Worm (Caenorhabditis elegans) whole organism, late embryonic: ENCODE data around the gene flp-8.
A peak's percentile ranks its signal among the peaks of the same experiment; 100 is the strongest.

Source experiments
- C08G9.2 ChIP-seq: sonication (generic microtip); optimal IDR thresholded peaks from 2 replicates; lab custom pipeline; 2016; ENCODE audit warnings: mild to moderate bottlenecking, missing genetic modification characterization, moderate library complexity, missing compliant biosample characterization
- K02D7.2 ChIP-seq: sonication (generic microtip); optimal IDR thresholded peaks from 2 replicates; lab custom pipeline; 2017; ENCODE audit warnings: mild to moderate bottlenecking, missing genetic modification characterization, missing compliant biosample characterization
- T23F11.4 ChIP-seq: fragments of 200-800 bp; sonication (Bioruptor generic); optimal IDR thresholded peaks from 2 replicates; lab custom pipeline; 2018; ENCODE audit warnings: mild to moderate bottlenecking, missing genetic modification characterization, missing compliant biosample characterization
- ama-1 ChIP-seq: fragments of 150-350 bp; optimal IDR thresholded peaks from 2 replicates; lab custom pipeline; 2014
- ceh-19 ChIP-seq: fragments of 200-800 bp; sonication (Bioruptor generic); optimal IDR thresholded peaks from 2 replicates; lab custom pipeline; 2018; ENCODE audit warnings: mild to moderate bottlenecking, missing genetic modification characterization, missing compliant biosample characterization
- ceh-30 ChIP-seq: fragments of 150-350 bp; optimal IDR thresholded peaks from 2 replicates; lab custom pipeline; 2014; ENCODE audit warnings: missing biosample characterization, missing genetic modification characterization
- ceh-31 ChIP-seq: sonication (generic microtip); optimal IDR thresholded peaks from 2 replicates; lab custom pipeline; 2016; ENCODE audit warnings: missing genetic modification characterization, missing compliant biosample characterization
- che-1 ChIP-seq: sonication (generic microtip); optimal IDR thresholded peaks from 2 replicates; lab custom pipeline; 2016; ENCODE audit warnings: mild to moderate bottlenecking, missing genetic modification characterization, missing compliant biosample characterization
- dmd-4 ChIP-seq: sonication (generic microtip); optimal IDR thresholded peaks from 2 replicates; lab custom pipeline; 2016; ENCODE audit warnings: borderline replicate concordance, missing genetic modification characterization, missing compliant biosample characterization
- dve-1 ChIP-seq: sonication (generic microtip); optimal IDR thresholded peaks from 2 replicates; lab custom pipeline; 2017; ENCODE audit warnings: antibody characterized with exemption, mild to moderate bottlenecking, missing genetic modification characterization, missing compliant biosample characterization
- elt-2 ChIP-seq: sonication (generic microtip); optimal IDR thresholded peaks from 2 replicates; lab custom pipeline; 2016; ENCODE audit warnings: missing genetic modification reagents, missing genetic modification characterization, missing compliant biosample characterization
- eyg-1 ChIP-seq: sonication (generic microtip); optimal IDR thresholded peaks from 2 replicates; lab custom pipeline; 2016; ENCODE audit warnings: missing genotype, missing genetic modification characterization, missing compliant biosample characterization
- fkh-10 ChIP-seq: fragments of 150-350 bp; optimal IDR thresholded peaks from 2 replicates; lab custom pipeline; 2014; ENCODE audit warnings: missing biosample characterization, missing genetic modification reagents, missing genetic modification characterization
- gmeb-2 ChIP-seq: sonication (generic microtip); optimal IDR thresholded peaks from 2 replicates; lab custom pipeline; 2016; ENCODE audit warnings: missing genetic modification characterization, inconsistent platforms, missing compliant biosample characterization
- hlh-13 ChIP-seq: fragments of 200-800 bp; sonication (Bioruptor generic); optimal IDR thresholded peaks from 2 replicates; lab custom pipeline; 2018; ENCODE audit warnings: mild to moderate bottlenecking, missing genetic modification characterization, missing compliant biosample characterization
- hlh-30 ChIP-seq: sonication (generic microtip); optimal IDR thresholded peaks from 2 replicates; lab custom pipeline; 2017; ENCODE audit warnings: antibody characterized with exemption, missing genetic modification characterization, missing compliant biosample characterization; ENCODE audit not compliant: insufficient read depth
- hlh-6 ChIP-seq: sonication (generic microtip); optimal IDR thresholded peaks from 2 replicates; lab custom pipeline; 2016; ENCODE audit warnings: missing genotype, missing genetic modification characterization, missing compliant biosample characterization
- hlh-8 ChIP-seq: sonication (generic microtip); optimal IDR thresholded peaks from 2 replicates; lab custom pipeline; 2016; ENCODE audit warnings: missing genotype, missing genetic modification characterization, missing compliant biosample characterization
- madf-2 ChIP-seq: sonication (generic microtip); optimal IDR thresholded peaks from 2 replicates; lab custom pipeline; 2017; ENCODE audit warnings: missing genetic modification characterization, missing compliant biosample characterization
- nhr-11 ChIP-seq: fragments of 150-350 bp; optimal IDR thresholded peaks from 2 replicates; lab custom pipeline; 2014; ENCODE audit warnings: missing biosample characterization, missing genetic modification characterization
- nhr-232 ChIP-seq: sonication (generic microtip); optimal IDR thresholded peaks from 2 replicates; lab custom pipeline; 2016; ENCODE audit warnings: missing genetic modification characterization, missing compliant biosample characterization
- npax-4 ChIP-seq: sonication (generic microtip); optimal IDR thresholded peaks from 2 replicates; lab custom pipeline; 2016; ENCODE audit warnings: missing genetic modification characterization, missing compliant biosample characterization
- odd-2 ChIP-seq: sonication (generic microtip); optimal IDR thresholded peaks from 2 replicates; lab custom pipeline; 2017; ENCODE audit warnings: antibody characterized with exemption, mild to moderate bottlenecking, missing genetic modification characterization, missing compliant biosample characterization
- pax-1 ChIP-seq: fragments of 150-350 bp; optimal IDR thresholded peaks from 2 replicates; lab custom pipeline; 2014; ENCODE audit warnings: missing biosample characterization, missing genetic modification characterization
- pqm-1 ChIP-seq: sonication (generic microtip); optimal IDR thresholded peaks from 2 replicates; lab custom pipeline; 2016; ENCODE audit warnings: missing genetic modification characterization, missing compliant biosample characterization
- ref-2 ChIP-seq: sonication (generic microtip); optimal IDR thresholded peaks from 2 replicates; lab custom pipeline; 2016; ENCODE audit warnings: missing genetic modification characterization, missing compliant biosample characterization
- rnt-1 ChIP-seq: sonication (generic microtip); optimal IDR thresholded peaks from 2 replicates; lab custom pipeline; 2016; ENCODE audit warnings: missing genetic modification characterization, missing compliant biosample characterization
- sox-2 ChIP-seq: fragments of 200-800 bp; sonication (Bioruptor generic); IDR thresholded peaks from 2 replicates; pipeline ENCODE4 v1.3.6; 2022; ENCODE audit warnings: missing genetic modification reagents, missing genetic modification characterization, missing compliant biosample characterization
- tbx-2 ChIP-seq: sonication (generic microtip); optimal IDR thresholded peaks from 2 replicates; lab custom pipeline; 2016; ENCODE audit warnings: missing genetic modification characterization, missing compliant biosample characterization
- tbx-7 ChIP-seq: sonication (generic microtip); optimal IDR thresholded peaks from 2 replicates; lab custom pipeline; 2016; ENCODE audit warnings: missing genotype, missing genetic modification characterization, missing compliant biosample characterization
- unc-42 ChIP-seq: sonication (generic microtip); optimal IDR thresholded peaks from 2 replicates; lab custom pipeline; 2016; ENCODE audit warnings: missing genotype, missing genetic modification characterization, missing compliant biosample characterization
- ztf-16 ChIP-seq: sonication (generic microtip); optimal IDR thresholded peaks from 2 replicates; lab custom pipeline; 2017; ENCODE audit warnings: missing genetic modification characterization, missing compliant biosample characterization

Gene flp-8

DNA sequence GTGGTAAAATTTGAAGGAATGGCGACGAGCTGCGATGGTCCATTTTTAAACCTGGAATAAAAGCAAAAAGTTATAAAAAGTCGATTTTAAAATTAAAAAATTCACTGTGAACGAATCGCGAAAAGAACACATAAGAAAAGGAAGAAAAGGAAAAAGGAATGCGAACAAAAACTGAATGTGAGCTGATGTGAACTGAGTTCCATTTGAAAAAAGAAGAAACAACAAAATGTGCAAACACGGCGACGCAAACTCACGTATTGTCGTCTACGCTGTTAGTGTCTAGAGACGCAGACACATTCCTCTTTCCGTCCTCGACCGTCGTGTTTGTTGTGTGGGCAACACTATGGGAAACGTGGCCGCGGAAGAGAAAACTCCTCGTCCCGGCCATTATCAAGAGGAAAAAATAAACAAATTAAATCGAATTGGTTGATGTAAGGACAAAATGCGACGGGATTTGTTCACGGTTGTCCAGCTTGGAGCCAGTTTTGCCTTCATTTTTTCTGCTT, 27.5 kb upstream of the flp-8 start, which contains the start of the genes C27C12.1 and C27C12.4 (continued):
- no peak for TF ChIP-seq fkh-10
- TF ChIP-seq nhr-232 (tag; lab: Kevin White, UChicago): no peak
- TF ChIP-seq ceh-19 (GFP tag; lab: Kevin White, UChicago): no peak
- TF ChIP-seq rnt-1: peak; percentile 56
- TF ChIP-seq hlh-13 (GFP tag; lab: Kevin White, UChicago): no peak
- no peak for TF ChIP-seq ztf-16 (tag; lab: Kevin White, UChicago)
- TF ChIP-seq madf-2: no peak
- TF ChIP-seq ref-2 (tag; lab: Kevin White, UChicago): peak; percentile 82
- peak; percentile 89 for TF ChIP-seq ceh-31 (tag; lab: Kevin White, UChicago)
- no peak for TF ChIP-seq odd-2
- TF ChIP-seq tbx-2: peak; percentile 88
- TF ChIP-seq elt-2 (tag; lab: Kevin White, UChicago): peak; percentile 53
- TF ChIP-seq hlh-8 (tag; lab: Kevin White, UChicago): peak; percentile 40
- no peak for TF ChIP-seq pqm-1 (tag; lab: Kevin White, UChicago)
- TF ChIP-seq npax-4 (tag; lab: Kevin White, UChicago): no peak
- peak; percentile 43 for TF ChIP-seq dve-1 (tag; lab: Kevin White, UChicago)

- TF ChIP-seq dmd-4 (tag; lab: Kevin White, UChicago) (peak; percentile 82), hlh-8 (tag; lab: Kevin White, UChicago) (no peak)
- TF ChIP-seq, all 69 proteins: peak for 1
Measured at ce11 chrX:14861752-14862151, 19.5 kb upstream of the flp-8 start, which contains the start of gene dmd-4. Gene dmd-4, minus strand, starts transcription at chrX:14861852.

DNA sequence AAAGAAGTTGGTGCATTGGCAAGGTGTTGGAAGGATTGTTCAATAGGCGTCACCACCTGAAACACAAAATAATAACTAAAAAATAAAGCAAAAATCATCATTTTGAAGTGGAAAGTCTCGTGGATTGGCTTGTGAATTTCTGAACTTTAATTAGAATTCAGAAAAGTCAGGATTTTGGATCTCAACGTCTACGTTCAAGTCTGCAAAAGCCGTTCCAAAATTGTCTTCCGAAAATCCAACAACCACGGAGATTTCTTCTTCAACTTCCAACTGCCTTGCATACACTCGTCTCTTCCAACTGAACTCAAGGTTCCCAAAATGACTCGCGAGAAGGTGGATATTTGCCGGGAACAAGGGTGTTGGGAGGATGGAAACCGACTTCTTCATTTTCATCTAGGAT, 15.5 kb upstream of the flp-8 start, which contains the start of gene C27C12.3:
Gene C27C12.3, minus strand, starts transcription at position 101 of the 400 bp plus-strand sequence.
- TF ChIP-seq nhr-11 (no peak), pax-1 (tag; lab: Kevin White, UChicago) (no peak), eyg-1 (tag; lab: Kevin White, UChicago) (no peak), K02D7.2 (no peak), pqm-1 (tag; lab: Kevin White, UChicago) (no peak), sox-2 (GFP tag; lab: Robert Waterston, UW) (no peak), nhr-232 (tag; lab: Kevin White, UChicago) (no peak), ceh-30 (tag; lab: Kevin White, UChicago) (no peak), hlh-30 (tag; lab: Kevin White, UChicago) (no peak), hlh-6 (tag; lab: Kevin White, UChicago) (no peak), elt-2 (tag; lab: Kevin White, UChicago) (no peak), unc-42 (tag; lab: Kevin White, UChicago) (no peak), C08G9.2 (tag; lab: Kevin White, UChicago) (no peak)

DNA sequence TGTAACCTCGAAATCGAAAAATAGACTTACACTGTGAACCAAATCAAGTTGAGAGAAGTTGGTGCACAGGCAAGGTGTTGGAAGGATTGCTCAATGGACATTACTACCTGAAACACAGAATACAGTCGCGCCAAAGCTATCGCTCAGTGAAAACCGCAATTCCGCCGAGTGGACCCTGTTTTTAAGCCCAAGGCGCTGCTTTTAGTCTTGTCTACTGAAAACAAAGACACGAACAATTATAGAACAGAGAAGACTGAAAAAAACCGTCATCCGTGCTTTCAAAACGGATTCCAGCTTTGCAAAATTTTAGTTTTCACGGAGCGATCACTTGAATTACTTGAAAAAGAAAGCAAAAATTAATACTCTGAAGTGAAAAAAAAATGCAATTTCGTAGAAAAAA, 13.0 kb upstream of the flp-8 start, which contains the start of gene F31F6.1:
Gene F31F6.1, minus strand, starts transcription at position 101 of the 400 bp plus-strand sequence.
- TF ChIP-seq hlh-6 (tag; lab: Kevin White, UChicago) (no peak), dmd-4 (tag; lab: Kevin White, UChicago) (peak; percentile 54), gmeb-2 (tag; lab: Kevin White, UChicago) (no peak), sox-2 (GFP tag; lab: Robert Waterston, UW) (no peak), che-1 (no peak), ama-1 (no peak)

DNA sequence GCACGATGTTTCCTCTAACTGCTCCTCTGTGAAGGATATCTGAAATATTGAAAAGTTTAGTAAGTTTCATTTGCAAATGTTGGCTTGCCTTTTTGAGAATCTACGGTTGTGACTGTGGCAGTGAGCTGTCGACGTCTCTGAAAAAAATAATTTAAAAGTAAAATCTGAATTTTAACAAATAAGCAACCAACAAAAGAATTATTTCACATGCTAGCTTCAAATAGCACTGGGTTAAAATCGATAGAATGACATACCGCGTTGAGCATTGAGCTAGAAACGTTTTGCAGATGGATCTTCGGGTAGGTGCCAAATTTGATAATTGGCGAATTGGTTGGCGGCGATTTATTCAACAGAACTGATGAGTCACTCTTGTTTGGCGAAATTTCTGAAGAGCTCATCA, 9.4 kb upstream of the flp-8 start, which contains the start of gene F31F6.2:
Gene F31F6.2, minus strand, starts transcription at position 101 of the 400 bp plus-strand sequence.
- TF ChIP-seq tbx-7 (tag; lab: Kevin White, UChicago): no peak
- no peak for TF ChIP-seq T23F11.4 (GFP tag; lab: Kevin White, UChicago)
- TF ChIP-seq npax-4 (tag; lab: Kevin White, UChicago): no peak
- TF ChIP-seq ceh-31 (tag; lab: Kevin White, UChicago): no peak
- TF ChIP-seq sox-2 (GFP tag; lab: Robert Waterston, UW): no peak
- TF ChIP-seq, all 69 proteins: peak for 0
